Fruit fly (Drosophila melanogaster) whole organism, embryonic: ENCODE measurements around the gene mop.

ENCODE experiments used
- ATbp ChIP-seq: fragments of 200-800 bp; sonication (Bioruptor generic); optimal IDR thresholded peaks from 2 replicates; lab custom pipeline; 2017; ENCODE audit warnings: missing biosample characterization, mild to moderate bottlenecking, missing genetic modification characterization, missing genetic modification reagents
- Ada2b ChIP-seq: fragments of 200-800 bp; sonication (Bioruptor generic); IDR thresholded peaks from 2 replicates; pipeline ENCODE4 v1.3.6; 2022; ENCODE audit warnings: missing biosample characterization, missing genetic modification characterization
- Atf3 ChIP-seq: fragments of 200-800 bp; sonication (Bioruptor generic); optimal IDR thresholded peaks from 3 replicates; lab custom pipeline; 2016; ENCODE audit warnings: missing biosample characterization, missing genetic modification characterization
- CG10959 ChIP-seq: fragments of 200-800 bp; sonication (Bioruptor generic); IDR thresholded peaks from 2 replicates; pipeline ENCODE4 v1.3.6; 2022; ENCODE audit warnings: missing biosample characterization, missing genetic modification characterization
- CG11398 ChIP-seq: fragments of 200-800 bp; sonication (Bioruptor generic); optimal IDR thresholded peaks from 2 replicates; lab custom pipeline; 2016; ENCODE audit warnings: missing biosample characterization, missing genetic modification characterization
- CG11504 ChIP-seq: fragments of 200-800 bp; sonication (Bioruptor generic); optimal IDR thresholded peaks from 3 replicates; lab custom pipeline; 2019; ENCODE audit warnings: missing biosample characterization, mild to moderate bottlenecking, missing genetic modification characterization, moderate library complexity
- CG12155 ChIP-seq: fragments of 200-800 bp; sonication (Bioruptor generic); optimal IDR thresholded peaks from 3 replicates; lab custom pipeline; 2016; ENCODE audit warnings: missing biosample characterization, missing genetic modification characterization
- CG1529 ChIP-seq: fragments of 200-800 bp; sonication (Bioruptor generic); optimal IDR thresholded peaks from 3 replicates; lab custom pipeline; 2018; ENCODE audit warnings: missing biosample characterization, missing genetic modification characterization
- CG1647 ChIP-seq: fragments of 200-800 bp; sonication (Bioruptor generic); optimal IDR thresholded peaks from 3 replicates; lab custom pipeline; 2016; ENCODE audit warnings: missing biosample characterization, missing genetic modification characterization
- CG16813 ChIP-seq: fragments of 200-800 bp; sonication (Bioruptor generic); IDR thresholded peaks from 3 replicates; pipeline ENCODE4 v1.3.6; 2022; ENCODE audit warnings: missing biosample characterization, missing genetic modification characterization; ENCODE audit not compliant: partially characterized antibody
- CG17829 ChIP-seq: fragments of 200-800 bp; optimal IDR thresholded peaks from 2 replicates; lab custom pipeline; 2019; ENCODE audit warnings: missing biosample characterization, mild to moderate bottlenecking, missing genetic modification characterization, moderate library complexity
- CG18262 ChIP-seq: fragments of 200-800 bp; optimal IDR thresholded peaks from 3 replicates; lab custom pipeline; 2019; ENCODE audit warnings: missing biosample characterization, mild to moderate bottlenecking, missing genetic modification characterization, moderate library complexity
- CG18476 ChIP-seq: fragments of 200-800 bp; sonication (Bioruptor generic); optimal IDR thresholded peaks from 2 replicates; lab custom pipeline; 2016; ENCODE audit warnings: missing biosample characterization, mild to moderate bottlenecking, missing genetic modification characterization
- CG18619 ChIP-seq: fragments of 200-800 bp; sonication (Bioruptor generic); optimal IDR thresholded peaks from 3 replicates; lab custom pipeline; 2017; ENCODE audit warnings: missing biosample characterization, mild to moderate bottlenecking, missing genetic modification characterization
- CG18764 ChIP-seq: fragments of 200-800 bp; sonication (Bioruptor generic); optimal IDR thresholded peaks from 3 replicates; lab custom pipeline; 2016; ENCODE audit warnings: missing biosample characterization, missing genetic modification characterization
- CG2875 ChIP-seq: fragments of 200-800 bp; sonication (Bioruptor generic); optimal IDR thresholded peaks from 2 replicates; lab custom pipeline; 2017; ENCODE audit warnings: missing biosample characterization, mild to moderate bottlenecking, missing genetic modification characterization, missing genetic modification reagents
- CG4328 ChIP-seq: fragments of 200-800 bp; sonication (Bioruptor generic); optimal IDR thresholded peaks from 3 replicates; lab custom pipeline; 2017; ENCODE audit warnings: missing biosample characterization, missing genetic modification reagents, missing genetic modification characterization
- CG4424 ChIP-seq: fragments of 200-800 bp; sonication (Bioruptor generic); optimal IDR thresholded peaks from 3 replicates; lab custom pipeline; 2016; ENCODE audit warnings: missing biosample characterization, missing genetic modification characterization
- CG6689 ChIP-seq: fragments of 200-800 bp; sonication (Bioruptor generic); IDR thresholded peaks from 2 replicates; pipeline ENCODE4 v1.3.6; 2022; ENCODE audit warnings: missing biosample characterization, missing genetic modification characterization
- CG7556 ChIP-seq: fragments of 200-800 bp; sonication (Bioruptor generic); optimal IDR thresholded peaks from 2 replicates; lab custom pipeline; 2017; ENCODE audit warnings: missing biosample characterization, mild to moderate bottlenecking, missing genetic modification characterization
- CG9876 ChIP-seq: fragments of 200-800 bp; sonication (Bioruptor generic); optimal IDR thresholded peaks from 2 replicates; lab custom pipeline; 2016; ENCODE audit warnings: missing biosample characterization, missing genetic modification characterization
- Chrac-16 ChIP-seq: fragments of 200-800 bp; sonication (Bioruptor generic); optimal IDR thresholded peaks from 3 replicates; lab custom pipeline; 2016; ENCODE audit warnings: missing biosample characterization, missing genetic modification characterization
- Dfd ChIP-seq, 2 experiments: fragments of >200 bp; optimal IDR thresholded peaks; 2 replicates each; lab custom pipeline; 2017; ENCODE audit warnings: missing biosample characterization in 2 of 2, missing genetic modification characterization in 2 of 2
- Ets65A ChIP-seq: fragments of 200-800 bp; sonication (Bioruptor generic); peaks from one replicate; lab custom pipeline; 2016; ENCODE audit warnings: missing biosample characterization, missing genetic modification characterization
- Gsc ChIP-seq: fragments of 200-800 bp; sonication (Bioruptor generic); IDR thresholded peaks from 2 replicates; pipeline ENCODE4 v1.3.6; 2022; ENCODE audit warnings: missing biosample characterization, missing genetic modification characterization
- HHEX ChIP-seq: fragments of 200-800 bp; sonication (Bioruptor generic); optimal IDR thresholded peaks from 3 replicates; lab custom pipeline; 2017; ENCODE audit warnings: missing biosample characterization, mild to moderate bottlenecking, missing genetic modification characterization, missing genetic modification reagents
- HLHmδ ChIP-seq: fragments of 200-800 bp; sonication (Bioruptor generic); optimal IDR thresholded peaks from 2 replicates; lab custom pipeline; 2018; ENCODE audit warnings: missing biosample characterization, mild to moderate bottlenecking, missing genetic modification characterization, moderate library complexity
- Hr39 ChIP-seq: fragments of >200 bp; optimal IDR thresholded peaks from 2 replicates; lab custom pipeline; 2017
- MTF-1 ChIP-seq: fragments of 200-800 bp; sonication (Bioruptor generic); optimal IDR thresholded peaks from 2 replicates; lab custom pipeline; 2018; ENCODE audit warnings: missing biosample characterization, mild to moderate bottlenecking, missing genetic modification characterization, borderline replicate concordance
- Mad ChIP-seq: fragments of 200-800 bp; sonication (Bioruptor generic); optimal IDR thresholded peaks from 2 replicates; lab custom pipeline; 2016; ENCODE audit warnings: missing biosample characterization, missing genetic modification characterization
- Rfx ChIP-seq: fragments of 200-800 bp; sonication (Bioruptor generic); IDR thresholded peaks from 2 replicates; pipeline ENCODE4 v1.3.6; 2022; ENCODE audit warnings: missing biosample characterization, missing genetic modification characterization
- Six4 ChIP-seq: fragments of 200-800 bp; sonication (Bioruptor generic); optimal IDR thresholded peaks from 2 replicates; lab custom pipeline; 2016; ENCODE audit warnings: missing biosample characterization, missing genetic modification characterization
- YL-1 ChIP-seq: fragments of 200-800 bp; sonication (Bioruptor generic); optimal IDR thresholded peaks from 3 replicates; lab custom pipeline; 2017; ENCODE audit warnings: missing biosample characterization, mild to moderate bottlenecking, missing genetic modification characterization
- ase ChIP-seq: fragments of 200-800 bp; sonication (Bioruptor generic); IDR thresholded peaks from 3 replicates; pipeline ENCODE4 v1.3.6; 2022; ENCODE audit warnings: missing biosample characterization, missing genetic modification characterization
- bowl ChIP-seq: fragments of 200-800 bp; sonication (Bioruptor generic); IDR thresholded peaks from 2 replicates; pipeline ENCODE4 v1.3.6; 2022; ENCODE audit warnings: missing biosample characterization, missing genetic modification characterization
- crp ChIP-seq, 2 experiments: fragments of 200-800 bp; sonication (Bioruptor generic); optimal IDR thresholded peaks; 2 replicates in 1 of 2; 3 replicates in 1 of 2; lab custom pipeline; 2017; ENCODE audit warnings: missing biosample characterization in 2 of 2, missing genetic modification characterization in 2 of 2, mild to moderate bottlenecking in 1 of 2, moderate library complexity in 1 of 2
- cwo ChIP-seq: fragments of 200-800 bp; sonication (Bioruptor generic); optimal IDR thresholded peaks from 3 replicates; lab custom pipeline; 2017; ENCODE audit warnings: missing biosample characterization, missing genetic modification characterization, mild to moderate bottlenecking, moderate library complexity, missing genetic modification reagents
- danr ChIP-seq: fragments of 200-800 bp; sonication (Bioruptor generic); IDR thresholded peaks from 2 replicates; pipeline ENCODE4 v1.3.6; 2022; ENCODE audit warnings: missing biosample characterization, missing genetic modification characterization
- fru ChIP-seq: fragments of >200 bp; optimal IDR thresholded peaks from 2 replicates; lab custom pipeline; 2017
- gro ChIP-seq: fragments of 200-800 bp; sonication (Bioruptor generic); optimal IDR thresholded peaks from 2 replicates; lab custom pipeline; 2016; ENCODE audit warnings: missing biosample characterization, missing genetic modification characterization
- hbn ChIP-seq: fragments of 200-800 bp; sonication (Bioruptor generic); IDR thresholded peaks from 2 replicates; pipeline ENCODE4 v1.3.6; 2022; ENCODE audit warnings: missing biosample characterization, missing genetic modification characterization; ENCODE audit not compliant: partially characterized antibody
- klu ChIP-seq: fragments of 200-800 bp; sonication (Bioruptor generic); IDR thresholded peaks from 2 replicates; pipeline ENCODE4 v1.3.6; 2022; ENCODE audit warnings: missing biosample characterization, missing genetic modification characterization
- lbe ChIP-seq: fragments of 200-800 bp; sonication (Bioruptor generic); optimal IDR thresholded peaks from 2 replicates; lab custom pipeline; 2016; ENCODE audit warnings: missing biosample characterization, mild to moderate bottlenecking, missing genetic modification characterization
- lilli ChIP-seq: fragments of 200-800 bp; sonication (Bioruptor generic); optimal IDR thresholded peaks from 3 replicates; lab custom pipeline; 2016; ENCODE audit warnings: missing biosample characterization, missing genetic modification characterization
- mld ChIP-seq: fragments of 200-800 bp; sonication (Bioruptor generic); IDR thresholded peaks from 3 replicates; pipeline ENCODE4 v1.3.6; 2022; ENCODE audit warnings: missing biosample characterization, missing genetic modification characterization; ENCODE audit not compliant: partially characterized antibody
- run ChIP-seq: fragments of 200-800 bp; sonication (Bioruptor generic); optimal IDR thresholded peaks from 3 replicates; lab custom pipeline; 2018; ENCODE audit warnings: missing biosample characterization, mild to moderate bottlenecking, missing genetic modification characterization
- sens ChIP-seq: fragments of 200-800 bp; sonication (Bioruptor generic); peaks from one replicate; lab custom pipeline; 2016; ENCODE audit warnings: missing biosample characterization, missing genetic modification characterization
- sens-2 ChIP-seq: fragments of 200-800 bp; sonication (Bioruptor generic); IDR thresholded peaks from 2 replicates; pipeline ENCODE4 v1.3.6; 2022; ENCODE audit warnings: missing biosample characterization, missing genetic modification characterization
- shn ChIP-seq: fragments of 200-800 bp; sonication (Bioruptor generic); optimal IDR thresholded peaks from 3 replicates; lab custom pipeline; 2016; ENCODE audit warnings: missing biosample characterization, missing genetic modification characterization
- stwl ChIP-seq: fragments of 200-800 bp; sonication (Bioruptor generic); optimal IDR thresholded peaks from 3 replicates; lab custom pipeline; 2018; ENCODE audit warnings: missing biosample characterization, mild to moderate bottlenecking, missing genetic modification characterization, moderate library complexity
- tx ChIP-seq: fragments of 200-800 bp; sonication (Bioruptor generic); optimal IDR thresholded peaks from 2 replicates; lab custom pipeline; 2016; ENCODE audit warnings: missing biosample characterization, missing genetic modification characterization

Gene mop

DNA sequence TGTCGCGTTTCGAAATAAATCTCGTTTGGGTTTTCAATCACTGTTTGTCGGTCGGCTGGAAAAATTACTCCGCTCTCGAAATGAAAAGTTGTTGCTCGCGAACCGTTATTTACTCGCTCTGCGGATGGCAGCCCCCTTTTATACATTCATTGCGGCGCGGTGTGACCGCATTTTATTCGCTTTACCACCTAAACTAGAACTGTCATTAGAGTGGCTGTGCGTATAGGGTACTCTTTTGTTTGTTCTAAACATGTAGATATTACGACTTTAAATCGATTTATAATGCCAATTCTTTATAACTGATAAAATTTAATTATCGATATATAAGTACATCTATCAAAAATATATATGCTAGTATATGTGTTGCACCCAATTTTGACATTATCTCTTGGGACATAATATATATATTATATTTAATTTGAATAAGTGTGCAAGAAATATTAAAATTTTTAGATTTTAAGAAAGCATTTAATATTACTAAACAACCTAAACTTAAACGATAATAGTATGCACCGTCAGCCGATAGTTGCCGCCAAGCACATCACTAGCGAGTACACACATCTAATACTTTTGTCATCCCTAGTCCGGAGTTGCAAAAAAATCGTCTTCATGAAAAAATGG is 10.4 kb upstream of the mop start, which contains the start of the genes bmm and Tdrd3 (continued):
- TF ChIP-seq fru (lab: Kevin White, UChicago) (no peak), bowl (GFP tag; lab: Robert Waterston, UW) (no peak), sens-2 (GFP tag; lab: Robert Waterston, UW) (0 out of 2 replicates have a peak, but pooled peaks have one; percentile 3), Hr39 (lab: Kevin White, UChicago) (no peak), crp (GFP tag; optimal IDR thresholded peaks at IDR 0.05; lab: Kevin White, UChicago) (peak in 1 of 2 experiments; percentile 20), gro (GFP tag; lab: Kevin White, UChicago) (no peak), CG16813 (GFP tag; lab: Robert Waterston, UW) (peak; percentile 92), Ada2b (GFP tag; lab: Robert Waterston, UW) (peak; percentile 63), HLHmδ (GFP tag; lab: Kevin White, UChicago) (peak; percentile 45), CG1647 (GFP tag; lab: Kevin White, UChicago) (peak; percentile 31), CG7556 (GFP tag; lab: Kevin White, UChicago) (peak; percentile 82), shn (GFP tag; lab: Kevin White, UChicago) (peak; percentile 41), YL-1 (GFP tag; lab: Kevin White, UChicago) (peak; percentile 52), CG18476 (GFP tag; lab: Kevin White, UChicago) (peak; percentile 47), ase (GFP tag; lab: Robert Waterston, UW) (peak; percentile 31; the same call in 2 of the 3 replicates), hbn (GFP tag; lab: Robert Waterston, UW) (peak; percentile 93), CG18764 (GFP tag; lab: Kevin White, UChicago) (peak; percentile 75), MTF-1 (peak; percentile 41), HHEX (GFP tag; lab: Kevin White, UChicago) (peak; percentile 61), CG11504 (tag; lab: Kevin White, UChicago) (peak; percentile 81), Gsc (GFP tag; lab: Robert Waterston, UW) (no peak), Chrac-16 (GFP tag; lab: Kevin White, UChicago) (peak; percentile 79), CG18619 (GFP tag; lab: Kevin White, UChicago) (peak; percentile 69), CG4424 (GFP tag; lab: Kevin White, UChicago) (peak; percentile 76), CG1529 (GFP tag; lab: Kevin White, UChicago) (no peak), Dfd (GFP tag; optimal IDR thresholded peaks at IDR 0.05; lab: Kevin White, UChicago) (no peak), CG10959 (GFP tag; lab: Robert Waterston, UW) (no peak; the same call in 1 of the 2 replicates), CG2875 (GFP tag; lab: Kevin White, UChicago) (peak; percentile 24), sens (peak; percentile 83), lbe (GFP tag; lab: Kevin White, UChicago) (peak; percentile 44), CG12155 (GFP tag; lab: Kevin White, UChicago) (peak; percentile 84), Mad (GFP tag; lab: Kevin White, UChicago) (peak; percentile 22), CG18262 (tag; lab: Kevin White, UChicago) (peak; percentile 88), stwl (tag; lab: Kevin White, UChicago) (peak; percentile 72), lilli (GFP tag; lab: Kevin White, UChicago) (peak; percentile 83), tx (GFP tag; lab: Kevin White, UChicago) (peak; percentile 32), Rfx (GFP tag; lab: Robert Waterston, UW) (peak; percentile 93), CG6689 (peak; percentile 70), cwo (GFP tag; lab: Kevin White, UChicago) (peak; percentile 69), run (tag; lab: Kevin White, UChicago) (peak; percentile 10), mld (GFP tag; lab: Robert Waterston, UW) (peak; percentile 71; the same call in 1 of the 3 replicates), Six4 (peak; percentile 64), danr (GFP tag; lab: Robert Waterston, UW) (no peak), CG9876 (GFP tag; lab: Kevin White, UChicago) (peak; percentile 36), CG11398 (GFP tag; lab: Kevin White, UChicago) (no peak), Ets65A (GFP tag; lab: Kevin White, UChicago) (peak; percentile 98), klu (GFP tag; lab: Robert Waterston, UW) (peak; percentile 34; the same call in 1 of the 2 replicates), CG4328 (GFP tag; lab: Kevin White, UChicago) (peak; percentile 79), CG17829 (tag; lab: Kevin White, UChicago) (peak; percentile 87), Atf3 (GFP tag; lab: Kevin White, UChicago) (no peak), ATbp (GFP tag; lab: Kevin White, UChicago) (peak; percentile 49)
